Fruit fly (Drosophila melanogaster) S2 (cell line): ENCODE results near the gene CG11309.

ENCODE experiments used
- CG8478 ChIP-seq: fragments of >200 bp; optimal IDR thresholded peaks from 2 replicates; lab custom pipeline; 2018
- CTCF ChIP-seq, 2 experiments: fragments of >200 bp; optimal IDR thresholded peaks; 2 replicates each; lab custom pipeline; 2018

DNA sequence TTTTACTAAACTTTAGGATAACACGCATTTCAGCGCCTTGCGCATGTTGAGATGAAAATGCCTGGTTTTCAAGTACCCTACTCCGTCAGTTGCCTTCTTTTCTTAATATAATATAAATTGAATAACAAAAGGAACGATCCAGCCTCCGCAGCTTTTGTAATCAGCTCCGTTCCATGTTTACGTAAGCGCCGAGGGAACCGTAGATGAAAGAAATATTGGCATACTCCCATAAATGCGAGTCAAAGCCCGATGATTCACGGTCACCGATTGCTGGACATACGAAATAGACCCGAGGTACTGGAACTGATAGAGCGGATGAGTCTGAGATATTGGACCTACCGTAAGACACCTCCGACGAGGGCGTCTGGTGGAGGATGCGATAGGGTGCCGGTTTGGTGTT lies 38.1 kb upstream of the CG11309 start:
- TF ChIP-seq CG8478 (lab: Kevin White, UChicago), result no peak
- TF ChIP-seq CTCF (optimal IDR thresholded peaks at IDR 0.05; lab: Kevin White, UChicago), result no peak
